Worm (Caenorhabditis elegans) whole organism, mixed stage, embryonic: ENCODE results near the gene K07C11.8.

Experiments
- M03D4.4 ChIP-seq: sonication (generic microtip); optimal IDR thresholded peaks from 2 replicates; lab custom pipeline; 2017; ENCODE audit warnings: mild to moderate bottlenecking, missing genetic modification characterization, missing compliant biosample characterization
- blmp-1 ChIP-seq: fragments of 150-350 bp; optimal IDR thresholded peaks from 2 replicates; lab custom pipeline; 2014; ENCODE audit warnings: missing biosample characterization, missing genetic modification characterization
- ces-1 ChIP-seq: fragments of 150-350 bp; optimal IDR thresholded peaks from 2 replicates; lab custom pipeline; 2014; ENCODE audit warnings: missing biosample characterization, missing genetic modification reagents, missing genetic modification characterization
- elt-1 ChIP-seq: sonication (generic microtip); optimal IDR thresholded peaks from 2 replicates; lab custom pipeline; 2017; ENCODE audit warnings: missing genetic modification characterization, mild to moderate bottlenecking, missing compliant biosample characterization, antibody characterized with exemption, moderate library complexity, borderline replicate concordance; ENCODE audit not compliant: insufficient read depth
- flh-1 ChIP-seq: fragments of 200-800 bp; sonication (Bioruptor generic); optimal IDR thresholded peaks from 2 replicates; lab custom pipeline; 2018; ENCODE audit warnings: mild to moderate bottlenecking, missing genetic modification characterization, moderate library complexity, missing compliant biosample characterization
- lsy-2 ChIP-seq: fragments of 150-350 bp; optimal IDR thresholded peaks from 2 replicates; lab custom pipeline; 2014; ENCODE audit warnings: missing biosample characterization, missing genetic modification characterization
- nhr-2 ChIP-seq: fragments of 150-350 bp; optimal IDR thresholded peaks from 2 replicates; lab custom pipeline; 2014; ENCODE audit warnings: missing biosample characterization, missing genetic modification characterization
- nhr-28 ChIP-seq: fragments of 150-350 bp; optimal IDR thresholded peaks from 2 replicates; lab custom pipeline; 2014; ENCODE audit warnings: missing biosample characterization, missing genetic modification characterization
- pha-4 ChIP-seq: fragments of 150-350 bp; optimal IDR thresholded peaks from 2 replicates; lab custom pipeline; 2018; ENCODE audit warnings: missing biosample characterization, missing genetic modification reagents, missing genetic modification characterization
- snpc-4 ChIP-seq: fragments of 150-350 bp; optimal IDR thresholded peaks from 2 replicates; lab custom pipeline; 2014; ENCODE audit warnings: missing biosample characterization, missing genetic modification characterization
- unc-39 ChIP-seq: fragments of 150-350 bp; optimal IDR thresholded peaks from 2 replicates; lab custom pipeline; 2014; ENCODE audit warnings: missing biosample characterization, missing genetic modification characterization
- unc-62 ChIP-seq: fragments of 150-350 bp; optimal IDR thresholded peaks from 2 replicates; lab custom pipeline; 2014; ENCODE audit warnings: missing biosample characterization, missing genetic modification reagents, missing genetic modification characterization

DNA sequence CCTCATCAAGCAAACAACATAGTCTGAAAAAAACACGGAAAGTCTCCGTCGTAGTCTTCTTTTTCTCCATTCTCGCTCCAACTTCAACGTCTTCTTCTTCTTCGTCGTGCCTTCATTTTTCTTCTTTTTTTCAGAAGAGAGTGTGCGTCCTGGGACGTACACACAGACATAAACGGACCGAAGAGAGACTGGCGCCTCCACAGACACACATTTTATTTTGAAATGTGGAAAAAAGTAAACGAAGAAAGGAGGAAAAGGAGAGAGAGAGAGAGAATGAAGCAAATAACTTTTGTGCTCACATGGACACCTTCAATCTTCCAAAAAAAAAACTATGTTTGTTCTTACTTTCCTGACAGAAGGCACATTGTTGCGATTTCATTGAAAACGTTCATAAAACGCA is 2.5 kb downstream of the K07C11.8 start:
- TF ChIP-seq unc-62 (GFP tag; lab: Kevin White, UChicago) (no peak), ces-1 (GFP tag; lab: Kevin White, UChicago) (no peak), flh-1 (no peak), M03D4.4 (tag; lab: Kevin White, UChicago) (no peak), snpc-4 (no peak), lsy-2 (no peak), elt-1 (tag; lab: Kevin White, UChicago) (no peak), pha-4 (tag; lab: Kevin White, UChicago) (no peak), unc-39 (tag; lab: Kevin White, UChicago) (no peak), nhr-28 (no peak), blmp-1 (tag; lab: Kevin White, UChicago) (no peak), nhr-2 (no peak)
